Fruit fly (Drosophila melanogaster): ENCODE measurements around the gene CG6865.

The CG6865 gene

dm6 chr3L:18901411-18901810 is 38.0 kb downstream of the CG6865 start, which contains the start of the genes arx and CG6843 (continued):
- TF ChIP-seq her (GFP tag; optimal IDR thresholded peaks at IDR 0.05) (no peak), z (GFP tag; IDR thresholded peaks at IDR 0.05) (no peak), Mad (GFP tag; optimal IDR thresholded peaks at IDR 0.05) (no peak), gce (GFP tag; IDR thresholded peaks at IDR 0.05) (no peak), Dll (GFP tag; IDR thresholded peaks at IDR 0.05; ENCODE audit: partially characterized antibody) (peak; percentile 92), tna (GFP tag; IDR thresholded peaks at IDR 0.05; ENCODE audit: partially characterized antibody) (peak; percentile 88), trh (GFP tag; optimal IDR thresholded peaks at IDR 0.05) (no peak), CrebB (tag; optimal IDR thresholded peaks at IDR 0.05) (no peak), Blimp-1 (GFP tag; optimal IDR thresholded peaks at IDR 0.05) (no peak), CG9609 (GFP tag; optimal IDR thresholded peaks at IDR 0.05) (no peak), CG8388 (GFP tag; optimal IDR thresholded peaks at IDR 0.05) (no peak), CG1602 (GFP tag; optimal IDR thresholded peaks at IDR 0.05) (no peak), CG14710 (tag; optimal IDR thresholded peaks at IDR 0.05) (peak; percentile 47), nerfin-1 (tag; optimal IDR thresholded peaks at IDR 0.05) (no peak), HLH4C (GFP tag; IDR thresholded peaks at IDR 0.05; ENCODE audit: partially characterized antibody) (peak; percentile 83), CG10209 (GFP tag; optimal IDR thresholded peaks at IDR 0.05) (no peak), psq (GFP tag; optimal IDR thresholded peaks at IDR 0.05) (peak; percentile 39), CG6854 (GFP tag; optimal IDR thresholded peaks at IDR 0.05) (no peak), Ets97D (GFP tag; optimal IDR thresholded peaks at IDR 0.05) (peak; percentile 55), Hand (GFP tag; optimal IDR thresholded peaks at IDR 0.05) (no peak), ase (GFP tag; IDR thresholded peaks at IDR 0.05) (no peak), wek (GFP tag; optimal IDR thresholded peaks at IDR 0.05) (no peak), corto (GFP tag; optimal IDR thresholded peaks at IDR 0.05) (no peak), CG18476 (GFP tag; optimal IDR thresholded peaks at IDR 0.05) (no peak), CG32532 (GFP tag; IDR thresholded peaks at IDR 0.05) (no peak), CG10147 (GFP tag; optimal IDR thresholded peaks at IDR 0.05) (no peak), Trl (optimal IDR thresholded peaks at IDR 0.05) (no peak), Trl (GFP tag; optimal IDR thresholded peaks at IDR 0.05) (no peak), pita (GFP tag; optimal IDR thresholded peaks at IDR 0.05) (no peak), CG8290 (GFP tag; optimal IDR thresholded peaks at IDR 0.05) (no peak), CG8290 (tag; optimal IDR thresholded peaks at IDR 0.05) (no peak), pho (GFP tag; optimal IDR thresholded peaks at IDR 0.05) (no peak), Xrp1 (GFP tag; IDR thresholded peaks at IDR 0.05) (no peak), usp (GFP tag; optimal IDR thresholded peaks at IDR 0.05) (no peak), Hr51 (GFP tag; optimal IDR thresholded peaks at IDR 0.05) (no peak), gro (GFP tag; optimal IDR thresholded peaks at IDR 0.05) (peak; percentile 61), Myb (GFP tag; optimal IDR thresholded peaks at IDR 0.05) (peak; percentile 40), Ets65A (GFP tag) (no peak), tll (GFP tag; optimal IDR thresholded peaks at IDR 0.05) (no peak), Dp (GFP tag; optimal IDR thresholded peaks at IDR 0.05) (peak; percentile 66), yki (optimal IDR thresholded peaks at IDR 0.05) (no peak), CG2199 (GFP tag; IDR thresholded peaks at IDR 0.05) (peak; percentile 13; the same call in 1 of the 3 replicates), CG18011 (GFP tag; optimal IDR thresholded peaks at IDR 0.05) (no peak), unc-4 (GFP tag; IDR thresholded peaks at IDR 0.05; ENCODE audit: partially characterized antibody) (peak; percentile 94), Stat92E (GFP tag; optimal IDR thresholded peaks at IDR 0.05) (peak in 1 of 3 experiments; percentile 27), prd (optimal IDR thresholded peaks at IDR 0.05) (no peak), prd (GFP tag; IDR thresholded peaks at IDR 0.05) (no peak), CG6791 (GFP tag; IDR thresholded peaks at IDR 0.05; ENCODE audit: partially characterized antibody) (peak; percentile 93), Bteb2 (GFP tag; optimal IDR thresholded peaks at IDR 0.05) (no peak), CG16813 (GFP tag; IDR thresholded peaks at IDR 0.05; ENCODE audit: partially characterized antibody) (peak; percentile 91), Elba2 (GFP tag; optimal IDR thresholded peaks at IDR 0.05) (no peak), CG9727 (GFP tag; optimal IDR thresholded peaks at IDR 0.05) (no peak)
